Worm (Caenorhabditis elegans): ENCODE results near the gene H10D18.1.

DNA sequence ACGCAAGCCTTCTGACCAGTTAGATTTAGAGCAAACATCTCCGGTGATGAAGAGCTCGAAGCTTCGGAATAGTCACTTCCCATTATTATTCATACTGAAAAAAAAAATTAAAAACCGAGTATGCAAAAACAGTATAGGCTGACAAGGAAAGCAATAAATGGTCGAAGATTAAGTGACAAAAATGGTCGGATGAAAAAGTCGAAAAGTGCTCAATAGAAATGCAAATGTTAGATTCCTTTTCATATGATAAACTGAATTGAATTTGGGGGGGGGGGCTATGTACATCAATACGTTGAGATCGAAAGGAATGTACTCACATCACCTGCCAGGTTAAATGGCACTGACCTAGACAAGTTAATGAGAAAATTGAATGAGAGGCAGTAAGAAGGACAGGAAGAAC, 47.8 kb downstream of the H10D18.1 start, which contains the start of gene nhr-187:
- TF ChIP-seq lsy-2 (tag; optimal IDR thresholded peaks at IDR 0.05), result no peak
- TF ChIP-seq ZK546.5 (tag; optimal IDR thresholded peaks at IDR 0.05), result no peak
- TF ChIP-seq nhr-25 (tag; optimal IDR thresholded peaks at IDR 0.05), result no peak
- no peak for TF ChIP-seq nhr-77 (tag; optimal IDR thresholded peaks at IDR 0.05)
- no peak for TF ChIP-seq unc-62 (GFP tag; optimal IDR thresholded peaks at IDR 0.05)
- TF ChIP-seq elt-3 (tag; optimal IDR thresholded peaks at IDR 0.05), result no peak
- no peak for TF ChIP-seq snpc-4 (tag; optimal IDR thresholded peaks at IDR 0.05)
- no peak for TF ChIP-seq unc-55 (GFP tag; optimal IDR thresholded peaks at IDR 0.05)
- TF ChIP-seq zag-1 (tag; optimal IDR thresholded peaks at IDR 0.05), result no peak
- TF ChIP-seq mab-5 (tag; optimal IDR thresholded peaks at IDR 0.05), result no peak
- no peak for TF ChIP-seq C34F6.9 (tag; optimal IDR thresholded peaks at IDR 0.05)
- no peak for TF ChIP-seq fos-1 (tag; optimal IDR thresholded peaks at IDR 0.05)

Measured in whole organism, L2 larva.